Fruit fly (Drosophila melanogaster) whole organism, wandering third instar larva: Measurements from ENCODE around the gene Ir93a.

Experiments used
- Hr78 ChIP-seq: fragments of >200 bp; optimal IDR thresholded peaks from 2 replicates; lab custom pipeline; 2017; ENCODE audit warnings: missing biosample characterization, missing genetic modification characterization
- Hr83 ChIP-seq: fragments of 200-300 bp; sonication (Bioruptor generic); optimal IDR thresholded peaks from 2 replicates; lab custom pipeline; 2016; ENCODE audit warnings: missing biosample characterization, mild to moderate bottlenecking, missing genetic modification characterization, moderate library complexity; ENCODE audit not compliant: poor library complexity, severe bottlenecking
- Mio ChIP-seq: sonication (Bioruptor generic); optimal IDR thresholded peaks from 2 replicates; lab custom pipeline; 2016; ENCODE audit warnings: missing biosample characterization, missing genetic modification characterization
- Myc ChIP-seq: fragments of >200 bp; optimal IDR thresholded peaks from 2 replicates; lab custom pipeline; 2017
- Vsx2 ChIP-seq: fragments of 200-300, 225-300 bp; sonication (Bioruptor generic); optimal IDR thresholded peaks from 2 replicates; lab custom pipeline; 2018; ENCODE audit warnings: missing biosample characterization, missing genetic modification characterization; ENCODE audit not compliant: partially characterized antibody
- h ChIP-seq: fragments of 200-800 bp; sonication (Bioruptor generic); optimal IDR thresholded peaks from 3 replicates; lab custom pipeline; 2016; ENCODE audit warnings: missing biosample characterization, mild to moderate bottlenecking, missing genetic modification characterization
- lola ChIP-seq: fragments of >200 bp; optimal IDR thresholded peaks from 2 replicates; lab custom pipeline; 2017; ENCODE audit warnings: missing biosample characterization, missing genetic modification characterization
- pan ChIP-seq: fragments of >200 bp; optimal IDR thresholded peaks from 2 replicates; lab custom pipeline; 2017
- sv ChIP-seq: fragments of 200-800 bp; sonication (Bioruptor generic); optimal IDR thresholded peaks from 3 replicates; lab custom pipeline; 2016; ENCODE audit warnings: missing biosample characterization, missing genetic modification characterization

dm6 chr3R:20835531-20835930 is 24.2 kb downstream of the Ir93a start:
- TF ChIP-seq Vsx2 (no peak), Myc (lab: Kevin White, UChicago) (no peak), sv (no peak), h (no peak), Hr78 (GFP tag; lab: Kevin White, UChicago) (no peak), Hr83 (no peak), pan (lab: Kevin White, UChicago) (no peak), lola (no peak), Mio (GFP tag; lab: Kevin White, UChicago) (no peak)
